Fruit fly (Drosophila melanogaster): ENCODE measurements around the gene CG42526.

Gene CG42526

dm6 chr3L:9410754-9411423, 24.3 kb downstream of the CG42526 start, which contains the start of the genes CG4022 and Cpsf5 (continued):
- TF ChIP-seq ss (GFP tag; optimal IDR thresholded peaks at IDR 0.05) (peak; percentile 34 to 47), fd59A (GFP tag; optimal IDR thresholded peaks at IDR 0.05) (no peak), CG3032 (tag; optimal IDR thresholded peaks at IDR 0.05) (peak; percentile 75), dsx (GFP tag; optimal IDR thresholded peaks at IDR 0.05; ENCODE audit: poor library complexity, severe bottlenecking) (peak; percentile 41), CG6854 (GFP tag; optimal IDR thresholded peaks at IDR 0.05) (no peak), CG31627 (GFP tag; optimal IDR thresholded peaks at IDR 0.05) (peak; percentile 67), Ets21C (GFP tag; optimal IDR thresholded peaks at IDR 0.05) (peak; percentile 46), CG11902 (GFP tag; optimal IDR thresholded peaks at IDR 0.05) (peak; percentile 4), Gug (GFP tag; IDR thresholded peaks at IDR 0.05) (no peak; the same call in 1 of the 2 replicates), Eip93F (GFP tag; optimal IDR thresholded peaks at IDR 0.05) (peak; percentile 69), CG16779 (tag; optimal IDR thresholded peaks at IDR 0.05) (no peak), Eip75B (GFP tag; optimal IDR thresholded peaks at IDR 0.05) (peak; percentile 78), acj6 (GFP tag; optimal IDR thresholded peaks at IDR 0.05) (peak; percentile 77), dac (GFP tag; optimal IDR thresholded peaks at IDR 0.05) (no peak), CG10669 (GFP tag; optimal IDR thresholded peaks at IDR 0.05) (no peak), CG8632 (GFP tag; optimal IDR thresholded peaks at IDR 0.05) (peak; percentile 29), lz (GFP tag; optimal IDR thresholded peaks at IDR 0.05) (peak; percentile 76), CG11294 (GFP tag; IDR thresholded peaks at IDR 0.05) (0 out of 2 replicates have a peak, but pooled peaks have one; percentile 22), net (GFP tag; optimal IDR thresholded peaks at IDR 0.05) (peak; percentile 54), CG3919 (GFP tag; optimal IDR thresholded peaks at IDR 0.05) (peak; percentile 67)

- TF ChIP-seq Eip93F (GFP tag; optimal IDR thresholded peaks at IDR 0.05) (no peak), ss (GFP tag; optimal IDR thresholded peaks at IDR 0.05) (peak; percentile 23 to 41), CG6854 (GFP tag; optimal IDR thresholded peaks at IDR 0.05) (no peak), Sox14 (GFP tag; optimal IDR thresholded peaks at IDR 0.05) (peak; percentile 80), fd59A (GFP tag; optimal IDR thresholded peaks at IDR 0.05) (no peak), Eip75B (GFP tag; optimal IDR thresholded peaks at IDR 0.05) (no peak), CG8632 (GFP tag; optimal IDR thresholded peaks at IDR 0.05) (no peak), esn (GFP tag; optimal IDR thresholded peaks at IDR 0.05) (no peak), CG1621 (tag; optimal IDR thresholded peaks at IDR 0.05) (peak; percentile 52), CG8319 (GFP tag; optimal IDR thresholded peaks at IDR 0.05) (no peak), vri (GFP tag; optimal IDR thresholded peaks at IDR 0.05) (no peak), dac (GFP tag; optimal IDR thresholded peaks at IDR 0.05) (no peak), pdm3 (GFP tag; optimal IDR thresholded peaks at IDR 0.05) (no peak), Hr38 (GFP tag; optimal IDR thresholded peaks at IDR 0.05) (no peak), fkh (GFP tag; optimal IDR thresholded peaks at IDR 0.05) (no peak), Sox102F (GFP tag; optimal IDR thresholded peaks at IDR 0.05) (no peak), CG32006 (GFP tag; optimal IDR thresholded peaks at IDR 0.05) (no peak), OdsH (GFP tag; optimal IDR thresholded peaks at IDR 0.05) (no peak), Blimp-1 (GFP tag; optimal IDR thresholded peaks at IDR 0.05) (no peak), Ets96B (tag; optimal IDR thresholded peaks at IDR 0.05) (no peak), salr (GFP tag; optimal IDR thresholded peaks at IDR 0.05) (no peak), CG6808 (GFP tag; optimal IDR thresholded peaks at IDR 0.05) (no peak)
Observed at dm6 chr3L:9410030-9410589, 25.1 kb downstream of the CG42526 start.

dm6 chr3L:9404497-9404896, 30.7 kb downstream of the CG42526 start, which contains the start of gene Cpr67B:
Cpr67B (plus strand) TSS chr3L:9404797.
- TF ChIP-seq CG6276 (GFP tag; optimal IDR thresholded peaks at IDR 0.05) (no peak), Lpt (GFP tag; optimal IDR thresholded peaks at IDR 0.05) (no peak), CG9139 (GFP tag; optimal IDR thresholded peaks at IDR 0.05) (no peak), Hr38 (GFP tag; optimal IDR thresholded peaks at IDR 0.05) (no peak), CG8632 (GFP tag; optimal IDR thresholded peaks at IDR 0.05) (no peak), dsx (GFP tag; optimal IDR thresholded peaks at IDR 0.05; ENCODE audit: poor library complexity, severe bottlenecking) (no peak), Blimp-1 (GFP tag; optimal IDR thresholded peaks at IDR 0.05) (no peak)

Data from whole organism, prepupa.